Worm (Caenorhabditis elegans) whole organism, L3 larva: ENCODE data around the gene fbxb-39.

ENCODE experiments used
- R02D3.7 ChIP-seq: fragments of 150-350 bp; optimal IDR thresholded peaks from 2 replicates; lab custom pipeline; 2014; ENCODE audit warnings: missing biosample characterization, missing genetic modification characterization
- ZK546.5 ChIP-seq: sonication (generic microtip); optimal IDR thresholded peaks from 2 replicates; lab custom pipeline; 2017; ENCODE audit warnings: missing biosample characterization, missing genetic modification characterization
- aly-2 ChIP-seq: fragments of 150-350 bp; optimal IDR thresholded peaks from 2 replicates; lab custom pipeline; 2014; ENCODE audit warnings: missing biosample characterization, missing genetic modification characterization
- ceh-16 ChIP-seq: sonication (generic microtip); optimal IDR thresholded peaks from 2 replicates; lab custom pipeline; 2017; ENCODE audit warnings: missing biosample characterization, missing genetic modification characterization
- ceh-28 ChIP-seq: fragments of 150-350 bp; optimal IDR thresholded peaks from 2 replicates; lab custom pipeline; 2014; ENCODE audit warnings: missing biosample characterization, missing genetic modification reagents, missing genetic modification characterization
- ceh-9 ChIP-seq: sonication (generic microtip); optimal IDR thresholded peaks from 2 replicates; lab custom pipeline; 2018; ENCODE audit warnings: missing biosample characterization, missing genetic modification characterization
- daf-12 ChIP-seq: fragments of 150-350 bp; optimal IDR thresholded peaks from 2 replicates; lab custom pipeline; 2014; ENCODE audit warnings: missing biosample characterization, missing genetic modification reagents, missing genetic modification characterization
- egl-27 ChIP-seq: sonication (generic microtip); optimal IDR thresholded peaks from 4 replicates; lab custom pipeline; 2017; ENCODE audit warnings: missing biosample characterization, missing genetic modification reagents, missing genetic modification characterization
- egl-5 ChIP-seq: fragments of 150-350 bp; optimal IDR thresholded peaks from 2 replicates; lab custom pipeline; 2017; ENCODE audit warnings: missing biosample characterization, missing genetic modification reagents, missing genetic modification characterization, inconsistent platforms
- elt-1 ChIP-seq: fragments of 150-350 bp; optimal IDR thresholded peaks from 2 replicates; lab custom pipeline; 2014; ENCODE audit warnings: missing biosample characterization, missing genetic modification characterization
- elt-2 ChIP-seq: sonication (generic microtip); optimal IDR thresholded peaks from 2 replicates; lab custom pipeline; 2016; ENCODE audit warnings: missing genetic modification reagents, mild to moderate bottlenecking, missing genetic modification characterization, missing compliant biosample characterization
- elt-3 ChIP-seq, 3 experiments: fragments of 150-350 bp in 1 of 3; sonication (generic microtip) in 2 of 3; optimal IDR thresholded peaks; 2 replicates in 2 of 3; 4 replicates in 1 of 3; lab custom pipeline; 2014 to 2017; ENCODE audit warnings: missing biosample characterization in 3 of 3, missing genetic modification characterization in 3 of 3
- eor-1 ChIP-seq, 2 experiments: fragments of 150-350 bp; optimal IDR thresholded peaks; 2 replicates each; lab custom pipeline; 2014 to 2018; ENCODE audit warnings: missing biosample characterization in 2 of 2, missing genetic modification characterization in 2 of 2
- fkh-10 ChIP-seq: sonication (generic microtip); optimal IDR thresholded peaks from 2 replicates; lab custom pipeline; 2017; ENCODE audit warnings: missing biosample characterization, missing genetic modification reagents, missing genetic modification characterization
- fkh-2 ChIP-seq: fragments of 150-350 bp; optimal IDR thresholded peaks from 2 replicates; lab custom pipeline; 2014; ENCODE audit warnings: missing biosample characterization, missing genetic modification reagents, missing genetic modification characterization
- jun-1 ChIP-seq: fragments of 150-350 bp; optimal IDR thresholded peaks from 2 replicates; lab custom pipeline; 2014; ENCODE audit warnings: missing biosample characterization, missing genetic modification reagents, missing genetic modification characterization
- lin-39 ChIP-seq: fragments of 150-350 bp; optimal IDR thresholded peaks from 2 replicates; lab custom pipeline; 2018; ENCODE audit warnings: missing biosample characterization, missing genetic modification reagents, missing genetic modification characterization
- mml-1 ChIP-seq: fragments of 150-350 bp; sonication (generic microtip); optimal IDR thresholded peaks from 3 replicates; lab custom pipeline; 2014; ENCODE audit warnings: missing biosample characterization, missing genetic modification characterization
- nfya-1 ChIP-seq: sonication (generic microtip); optimal IDR thresholded peaks from 2 replicates; lab custom pipeline; 2017; ENCODE audit warnings: missing genetic modification characterization, mild to moderate bottlenecking, missing compliant biosample characterization, antibody characterized with exemption, moderate library complexity; ENCODE audit not compliant: insufficient read depth
- nhr-23 ChIP-seq: fragments of 150-350 bp; optimal IDR thresholded peaks from 2 replicates; lab custom pipeline; 2014; ENCODE audit warnings: missing biosample characterization, missing genetic modification reagents, missing genetic modification characterization
- nhr-25 ChIP-seq: sonication (generic microtip); optimal IDR thresholded peaks from 2 replicates; lab custom pipeline; 2017; ENCODE audit warnings: missing biosample characterization, missing genetic modification characterization
- nhr-28 ChIP-seq: fragments of 150-350 bp; optimal IDR thresholded peaks from 2 replicates; lab custom pipeline; 2014; ENCODE audit warnings: missing biosample characterization, missing genetic modification characterization
- nhr-43 ChIP-seq: sonication (generic microtip); optimal IDR thresholded peaks from 2 replicates; lab custom pipeline; 2016; ENCODE audit warnings: mild to moderate bottlenecking, missing genetic modification characterization, missing compliant biosample characterization; ENCODE audit not compliant: poor library complexity, severe bottlenecking
- nhr-76 ChIP-seq: fragments of 150-350 bp; sonication (generic microtip); optimal IDR thresholded peaks from 5 replicates; lab custom pipeline; 2014; ENCODE audit warnings: missing biosample characterization, missing genetic modification characterization
- nhr-77 ChIP-seq: fragments of 150-350 bp; optimal IDR thresholded peaks from 2 replicates; lab custom pipeline; 2014; ENCODE audit warnings: missing biosample characterization, missing genetic modification characterization
- pha-4 ChIP-seq: fragments of 150-350 bp; optimal IDR thresholded peaks from 2 replicates; lab custom pipeline; 2014; ENCODE audit warnings: missing biosample characterization, missing genetic modification reagents, missing genetic modification characterization
- pqm-1 ChIP-seq: fragments of 150-350 bp; optimal IDR thresholded peaks from 2 replicates; lab custom pipeline; 2017; ENCODE audit warnings: missing biosample characterization, missing genetic modification characterization, inconsistent platforms
- sea-2 ChIP-seq: fragments of 150-350 bp; sonication (generic microtip); optimal IDR thresholded peaks from 4 replicates; lab custom pipeline; 2014; ENCODE audit warnings: missing biosample characterization, missing genetic modification reagents, missing genetic modification characterization
- snpc-4 ChIP-seq: fragments of 150-350 bp; optimal IDR thresholded peaks from 2 replicates; lab custom pipeline; 2014; ENCODE audit warnings: missing biosample characterization, missing genetic modification characterization
- tbx-2 ChIP-seq: sonication (generic microtip); optimal IDR thresholded peaks from 2 replicates; lab custom pipeline; 2016; ENCODE audit warnings: mild to moderate bottlenecking, missing genetic modification characterization, missing compliant biosample characterization
- unc-39 ChIP-seq: sonication (generic microtip); optimal IDR thresholded peaks from 4 replicates; lab custom pipeline; 2017; ENCODE audit warnings: missing biosample characterization, missing genetic modification characterization
- zag-1 ChIP-seq: fragments of 150-350 bp; optimal IDR thresholded peaks from 2 replicates; lab custom pipeline; 2014; ENCODE audit warnings: missing biosample characterization, missing genetic modification characterization
- ztf-11 ChIP-seq: fragments of 150-350 bp; optimal IDR thresholded peaks from 2 replicates; lab custom pipeline; 2014; ENCODE audit warnings: missing biosample characterization, missing genetic modification characterization
- ztf-4 ChIP-seq: fragments of 150-350 bp; optimal IDR thresholded peaks from 2 replicates; lab custom pipeline; 2014; ENCODE audit warnings: missing biosample characterization, missing genetic modification characterization

Gene fbxb-39

DNA sequence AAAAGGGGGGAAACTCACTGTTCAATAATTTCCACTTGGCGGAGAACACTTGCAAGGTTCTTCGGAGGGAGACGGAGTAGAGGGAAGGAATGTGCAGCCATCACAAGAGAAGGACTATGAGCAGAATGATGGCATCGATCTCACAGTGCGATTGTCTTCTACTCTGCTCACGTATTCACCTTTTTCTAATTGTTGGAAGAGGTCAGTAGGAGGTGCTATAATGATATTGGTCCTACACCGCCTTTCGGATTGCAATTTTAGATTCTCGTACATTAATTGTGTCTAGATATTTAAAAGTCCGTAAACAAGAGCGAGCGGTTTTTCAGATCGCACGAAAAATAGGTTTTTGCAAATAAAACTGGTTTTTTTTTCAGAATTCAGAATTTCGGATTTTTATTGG lies at the start of gene fbxb-39:
Gene fbxb-39, minus strand, starts transcription at position 101 of the 400 bp plus-strand sequence.
- TF ChIP-seq nhr-28 (tag; lab: Kevin White, UChicago), result no peak
- no peak for TF ChIP-seq fkh-10
- no peak for TF ChIP-seq mml-1
- no peak for TF ChIP-seq ceh-28
- TF ChIP-seq egl-5 (tag; lab: Kevin White, UChicago), result no peak
- no peak for TF ChIP-seq pha-4

DNA sequence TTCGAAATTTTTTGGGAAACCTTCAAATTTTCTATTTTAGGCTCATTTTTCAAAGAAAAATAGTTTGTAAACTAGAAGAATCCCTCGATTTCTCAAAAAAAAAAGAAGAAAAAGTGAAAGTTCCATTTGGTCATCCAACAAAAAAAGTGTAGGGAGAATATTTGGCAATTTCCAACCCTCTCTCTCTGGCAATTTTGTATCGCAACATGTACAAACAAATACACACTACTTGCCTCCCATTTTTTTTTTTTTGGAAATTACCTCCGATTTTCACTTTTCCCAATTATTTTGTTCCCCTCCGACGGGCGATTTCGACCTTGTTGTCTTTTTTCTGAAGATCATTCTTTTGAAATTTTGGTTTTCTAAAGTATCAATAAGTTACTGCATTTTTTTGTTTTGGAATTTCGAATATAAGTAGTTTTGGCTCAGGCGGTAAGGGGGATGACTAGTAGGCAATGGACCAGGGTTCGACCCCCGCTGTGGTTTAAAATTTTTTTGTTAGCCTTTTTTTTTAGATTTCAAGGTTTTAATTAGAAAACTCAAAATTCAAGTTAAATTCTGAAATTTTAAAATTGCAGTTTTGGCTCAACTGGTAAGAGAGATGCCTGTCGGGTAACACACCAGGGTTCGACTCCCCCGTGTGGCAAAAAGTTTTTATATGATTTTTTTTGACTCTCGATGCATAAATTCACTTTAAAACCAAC lies 48.3 kb upstream of the fbxb-39 start:
- no peak for TF ChIP-seq ztf-11 (tag; lab: Kevin White, UChicago)
- TF ChIP-seq fkh-2 (tag; lab: Kevin White, UChicago), result no peak
- TF ChIP-seq nhr-43, result no peak
- TF ChIP-seq nhr-76 (tag; lab: Kevin White, UChicago), result no peak
- no peak for TF ChIP-seq nhr-25 (tag; lab: Kevin White, UChicago)
- no peak for TF ChIP-seq egl-27
- TF ChIP-seq elt-3 (tag; optimal IDR thresholded peaks at IDR 0.05; lab: Kevin White, UChicago), result no peak
- TF ChIP-seq ZK546.5 (tag; lab: Kevin White, UChicago), result no peak
- TF ChIP-seq ztf-4 (tag; lab: Kevin White, UChicago), result no peak
- no peak for TF ChIP-seq ceh-9 (tag; lab: Kevin White, UChicago)
- no peak for TF ChIP-seq tbx-2 (tag; lab: Kevin White, UChicago)
- TF ChIP-seq lin-39 (tag; lab: Kevin White, UChicago), result no peak
- no peak for TF ChIP-seq snpc-4 (tag; lab: Kevin White, UChicago)
- no peak for TF ChIP-seq elt-2 (tag; lab: Kevin White, UChicago)
- no peak for TF ChIP-seq nhr-77 (tag; lab: Kevin White, UChicago)
- TF ChIP-seq daf-12, result no peak
- TF ChIP-seq nhr-23, result no peak

DNA sequence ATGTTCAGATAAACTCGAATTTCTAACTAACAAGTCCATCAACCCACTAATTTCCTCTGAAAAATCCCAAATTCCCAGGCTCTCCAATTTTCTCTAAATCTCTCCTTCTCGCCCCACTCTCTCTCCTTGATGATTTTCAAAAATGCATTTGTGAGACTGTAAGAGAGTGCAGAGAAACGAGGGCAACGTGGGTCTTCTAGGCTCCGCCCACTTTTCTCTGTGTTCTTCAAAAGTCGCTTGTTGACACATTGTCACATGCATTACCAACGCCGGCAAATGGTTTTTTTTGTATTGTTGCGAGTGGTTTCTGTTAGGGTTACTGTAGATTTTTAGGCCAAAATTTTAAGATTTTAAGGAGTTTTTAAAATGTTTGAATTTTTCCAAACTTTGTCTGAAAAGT lies 46.1 kb upstream of the fbxb-39 start:
- TF ChIP-seq ztf-4 (tag; lab: Kevin White, UChicago) (no peak), pqm-1 (tag; lab: Kevin White, UChicago) (no peak), ceh-9 (tag; lab: Kevin White, UChicago) (no peak), fkh-2 (tag; lab: Kevin White, UChicago) (no peak), elt-2 (tag; lab: Kevin White, UChicago) (no peak), ceh-28 (no peak), pha-4 (peak; percentile 10), sea-2 (GFP tag; lab: Kevin White, UChicago) (no peak), elt-3 (tag; optimal IDR thresholded peaks at IDR 0.05; lab: Kevin White, UChicago) (no peak), mml-1 (no peak), egl-5 (tag; lab: Kevin White, UChicago) (peak; percentile 19), eor-1 (tag; optimal IDR thresholded peaks at IDR 0.05; lab: Kevin White, UChicago) (no peak), ceh-16 (tag; lab: Kevin White, UChicago) (no peak), unc-39 (tag; lab: Kevin White, UChicago) (no peak), nhr-76 (tag; lab: Kevin White, UChicago) (no peak), nhr-23 (peak; percentile 5), aly-2 (no peak), zag-1 (no peak), nfya-1 (tag; lab: Kevin White, UChicago) (peak; percentile 15), lin-39 (tag; lab: Kevin White, UChicago) (no peak)

- no peak for TF ChIP-seq jun-1 (tag; lab: Kevin White, UChicago)
- no peak for TF ChIP-seq unc-39 (tag; lab: Kevin White, UChicago)
- no peak for TF ChIP-seq tbx-2 (tag; lab: Kevin White, UChicago)
- TF ChIP-seq aly-2, result no peak
- no peak for TF ChIP-seq nhr-77 (tag; lab: Kevin White, UChicago)
- TF ChIP-seq ztf-11 (tag; lab: Kevin White, UChicago), result no peak
- TF ChIP-seq elt-1 (tag; lab: Kevin White, UChicago), result no peak
- TF ChIP-seq ztf-4 (tag; lab: Kevin White, UChicago), result no peak
- no peak for TF ChIP-seq nhr-43
- TF ChIP-seq egl-27, result no peak
- TF ChIP-seq nhr-28 (tag; lab: Kevin White, UChicago), result no peak
- no peak for TF ChIP-seq elt-3 (tag; optimal IDR thresholded peaks at IDR 0.05; lab: Kevin White, UChicago)
- no peak for TF ChIP-seq mml-1
- no peak for TF ChIP-seq ZK546.5 (tag; lab: Kevin White, UChicago)
- no peak for TF ChIP-seq sea-2 (GFP tag; lab: Kevin White, UChicago)
- TF ChIP-seq ceh-28, result no peak
- no peak for TF ChIP-seq R02D3.7 (tag; lab: Kevin White, UChicago)
These were observed 45.2 kb upstream of the fbxb-39 start for ce11 chrII:1085546-1085945.
